Fruit fly (Drosophila melanogaster): ENCODE measurements around the gene olf413.

- TF ChIP-seq lov (optimal IDR thresholded peaks at IDR 0.05): no peak
- TF ChIP-seq lov (GFP tag; IDR thresholded peaks at IDR 0.05): no peak
- TF ChIP-seq dpn (GFP tag; optimal IDR thresholded peaks at IDR 0.05): peak in 1 of 2 experiments; percentile 38
- TF ChIP-seq zf30C (GFP tag; optimal IDR thresholded peaks at IDR 0.05): peak; percentile 12
- no peak for TF ChIP-seq nerfin-2 (GFP tag; IDR thresholded peaks at IDR 0.05; ENCODE audit: partially characterized antibody)
- peak; percentile 12 for TF ChIP-seq Mad (GFP tag; optimal IDR thresholded peaks at IDR 0.05)
- no peak for TF ChIP-seq vfl (GFP tag; optimal IDR thresholded peaks at IDR 0.05)
- no peak for TF ChIP-seq Blimp-1 (GFP tag; optimal IDR thresholded peaks at IDR 0.05)
These were observed 141.3 kb downstream of the olf413 start for dm6 chr3L:22277186-22277585.
